Fruit fly (Drosophila melanogaster) whole organism, embryonic: ENCODE data around the gene tHMG1.

Experiments
- Bgb ChIP-seq: fragments of 200-800 bp; sonication (Bioruptor generic); IDR thresholded peaks from 2 replicates; pipeline ENCODE4 v1.3.6; 2022; ENCODE audit warnings: missing biosample characterization, missing genetic modification characterization; ENCODE audit not compliant: partially characterized antibody
- CG10267 ChIP-seq: fragments of 200-800 bp; sonication (Bioruptor generic); optimal IDR thresholded peaks from 2 replicates; lab custom pipeline; 2018; ENCODE audit warnings: missing biosample characterization, mild to moderate bottlenecking, missing genetic modification characterization, moderate library complexity
- CG11696 ChIP-seq: fragments of 200-800 bp; sonication (Bioruptor generic); IDR thresholded peaks from 2 replicates; pipeline ENCODE4 v1.3.6; 2022; ENCODE audit warnings: missing biosample characterization, missing genetic modification characterization
- CG14667 ChIP-seq: fragments of 200-800 bp; sonication (Bioruptor generic); IDR thresholded peaks from 2 replicates; pipeline ENCODE4 v1.3.6; 2022; ENCODE audit warnings: missing biosample characterization, missing genetic modification characterization
- CG18476 ChIP-seq: fragments of 200-800 bp; sonication (Bioruptor generic); optimal IDR thresholded peaks from 2 replicates; lab custom pipeline; 2016; ENCODE audit warnings: missing biosample characterization, mild to moderate bottlenecking, missing genetic modification characterization
- CG2116 ChIP-seq: fragments of 200-800 bp; sonication (Bioruptor generic); optimal IDR thresholded peaks from 3 replicates; lab custom pipeline; 2018; ENCODE audit warnings: missing biosample characterization, mild to moderate bottlenecking, missing genetic modification characterization
- CG2202 ChIP-seq: fragments of 200-800 bp; sonication (Bioruptor generic); optimal IDR thresholded peaks from 2 replicates; lab custom pipeline; 2018; ENCODE audit warnings: missing biosample characterization, mild to moderate bottlenecking, missing genetic modification characterization
- CG2678 ChIP-seq: fragments of 200-800 bp; sonication (Bioruptor generic); optimal IDR thresholded peaks from 3 replicates; lab custom pipeline; 2019; ENCODE audit warnings: missing biosample characterization, mild to moderate bottlenecking, missing genetic modification characterization, moderate library complexity
- CG34224 ChIP-seq: fragments of 200-800 bp; sonication (Bioruptor generic); IDR thresholded peaks from 3 replicates; pipeline ENCODE4 v1.3.6; 2022; ENCODE audit warnings: missing biosample characterization, missing genetic modification characterization; ENCODE audit not compliant: partially characterized antibody
- CG3726 ChIP-seq: fragments of 200-800 bp; sonication (Bioruptor generic); IDR thresholded peaks from 3 replicates; pipeline ENCODE4, ENCODE4 v1.3.6; 2022; ENCODE audit warnings: missing biosample characterization, missing genetic modification characterization
- CG3847 ChIP-seq: fragments of 200-800 bp; sonication (Bioruptor generic); IDR thresholded peaks from 2 replicates; pipeline ENCODE4 v1.3.6; 2022; ENCODE audit warnings: missing biosample characterization, missing genetic modification characterization
- CG4854 ChIP-seq: fragments of 200-800 bp; sonication (Bioruptor generic); optimal IDR thresholded peaks from 2 replicates; lab custom pipeline; 2016; ENCODE audit warnings: missing biosample characterization, missing genetic modification characterization, inconsistent platforms
- CoRest ChIP-seq: fragments of 200-800 bp; sonication (Bioruptor generic); optimal IDR thresholded peaks from 3 replicates; lab custom pipeline; 2018; ENCODE audit warnings: missing biosample characterization, mild to moderate bottlenecking, missing genetic modification characterization, moderate library complexity
- Dbx ChIP-seq: fragments of 200-800 bp; sonication (Bioruptor generic); IDR thresholded peaks from 3 replicates; pipeline ENCODE4 v1.3.6; 2022; ENCODE audit warnings: missing biosample characterization, missing genetic modification characterization
- Deaf1 ChIP-seq: fragments of 200-800 bp; optimal IDR thresholded peaks from 3 replicates; lab custom pipeline; 2019; ENCODE audit warnings: missing biosample characterization, mild to moderate bottlenecking, missing genetic modification characterization, moderate library complexity
- Dp ChIP-seq: fragments of 200-800 bp; sonication (Bioruptor generic); optimal IDR thresholded peaks from 2 replicates; lab custom pipeline; 2018; ENCODE audit warnings: missing biosample characterization, mild to moderate bottlenecking, missing genetic modification characterization, moderate library complexity
- E2f2 ChIP-seq: fragments of 200-800 bp; sonication (Bioruptor generic); IDR thresholded peaks from 2 replicates; pipeline ENCODE4 v1.3.6; 2022; ENCODE audit warnings: missing biosample characterization, missing genetic modification characterization
- Ets97D ChIP-seq: fragments of 200-800 bp; sonication (Bioruptor generic); optimal IDR thresholded peaks from 3 replicates; lab custom pipeline; 2016; ENCODE audit warnings: missing biosample characterization, missing genetic modification characterization
- Fer1 ChIP-seq: fragments of 200-800 bp; sonication (Bioruptor generic); optimal IDR thresholded peaks from 2 replicates; lab custom pipeline; 2017; ENCODE audit warnings: missing biosample characterization, mild to moderate bottlenecking, missing genetic modification characterization
- Fer3 ChIP-seq: fragments of 200-800 bp; sonication (Bioruptor generic); optimal IDR thresholded peaks from 2 replicates; lab custom pipeline; 2018; ENCODE audit warnings: missing biosample characterization, mild to moderate bottlenecking, missing genetic modification characterization, moderate library complexity
- HHEX ChIP-seq: fragments of 200-800 bp; sonication (Bioruptor generic); optimal IDR thresholded peaks from 3 replicates; lab custom pipeline; 2017; ENCODE audit warnings: missing biosample characterization, mild to moderate bottlenecking, missing genetic modification characterization, missing genetic modification reagents
- HLH54F ChIP-seq: fragments of 200-800 bp; sonication (Bioruptor generic); optimal IDR thresholded peaks from 3 replicates; lab custom pipeline; 2016; ENCODE audit warnings: missing biosample characterization, missing genetic modification characterization
- Jarid2 ChIP-seq: fragments of 200-800 bp; sonication (Bioruptor generic); optimal IDR thresholded peaks from 3 replicates; lab custom pipeline; 2017; ENCODE audit warnings: mild to moderate bottlenecking, missing biosample characterization, missing genetic modification reagents, missing genetic modification characterization
- Mes4 ChIP-seq: fragments of 200-800 bp; sonication (Bioruptor generic); optimal IDR thresholded peaks from 2 replicates; lab custom pipeline; 2016; ENCODE audit warnings: missing biosample characterization, missing genetic modification characterization
- Myb ChIP-seq: fragments of 200-800 bp; sonication (Bioruptor generic); optimal IDR thresholded peaks from 2 replicates; lab custom pipeline; 2016; ENCODE audit warnings: missing biosample characterization, missing genetic modification characterization
- NC2α ChIP-seq: fragments of 200-800 bp; sonication (Bioruptor generic); optimal IDR thresholded peaks from 2 replicates; lab custom pipeline; 2016; ENCODE audit warnings: missing biosample characterization, missing genetic modification characterization
- Poxn ChIP-seq: fragments of 200-800 bp; sonication (Bioruptor generic); IDR thresholded peaks from 2 replicates; pipeline ENCODE4 v1.3.6; 2022; ENCODE audit warnings: missing biosample characterization, missing genetic modification characterization
- Ravus ChIP-seq: fragments of 200-800 bp; sonication (Bioruptor generic); IDR thresholded peaks from 2 replicates; pipeline ENCODE4 v1.3.6; 2022; ENCODE audit warnings: missing biosample characterization, missing genetic modification characterization
- Ssrp ChIP-seq: fragments of 200-800 bp; sonication (Bioruptor generic); optimal IDR thresholded peaks from 2 replicates; lab custom pipeline; 2018; ENCODE audit warnings: missing biosample characterization, mild to moderate bottlenecking, missing genetic modification characterization, moderate library complexity
- Usf ChIP-seq: fragments of 200-800 bp; sonication (Bioruptor generic); optimal IDR thresholded peaks from 2 replicates; lab custom pipeline; 2017; ENCODE audit warnings: missing genotype, missing biosample characterization, missing genetic modification characterization
- Xbp1 ChIP-seq: fragments of 200-800 bp; sonication (Bioruptor generic); optimal IDR thresholded peaks from 3 replicates; lab custom pipeline; 2016; ENCODE audit warnings: missing biosample characterization, mild to moderate bottlenecking, missing genetic modification characterization
- Xrp1 ChIP-seq: fragments of 200-800 bp; sonication (Bioruptor generic); IDR thresholded peaks from 2 replicates; pipeline ENCODE4 v1.3.6; 2022; ENCODE audit warnings: missing biosample characterization, missing genetic modification characterization
- ap ChIP-seq: fragments of 200-800 bp; sonication (Bioruptor generic); IDR thresholded peaks from 2 replicates; pipeline ENCODE4 v1.3.6; 2022; ENCODE audit warnings: missing biosample characterization, missing genetic modification characterization
- bigmax ChIP-seq: fragments of 200-800 bp; sonication (Bioruptor generic); optimal IDR thresholded peaks from 2 replicates; lab custom pipeline; 2018; ENCODE audit warnings: missing biosample characterization, mild to moderate bottlenecking, missing genetic modification characterization
- chinmo ChIP-seq: fragments of 200-800 bp; sonication (Bioruptor generic); IDR thresholded peaks from 4 replicates; pipeline ENCODE4 v1.3.6; 2022; ENCODE audit warnings: missing biosample characterization, missing genetic modification characterization; ENCODE audit not compliant: partially characterized antibody
- cwo ChIP-seq: fragments of 200-800 bp; sonication (Bioruptor generic); optimal IDR thresholded peaks from 3 replicates; lab custom pipeline; 2017; ENCODE audit warnings: missing biosample characterization, missing genetic modification characterization, mild to moderate bottlenecking, moderate library complexity, missing genetic modification reagents
- disco-r ChIP-seq: fragments of 200-800 bp; sonication (Bioruptor generic); optimal IDR thresholded peaks from 2 replicates; lab custom pipeline; 2016; ENCODE audit warnings: missing biosample characterization, missing genetic modification characterization
- dpn ChIP-seq, 2 experiments: fragments of 200-800 bp; sonication (Bioruptor generic); optimal IDR thresholded peaks; 3 replicates each; lab custom pipeline; 2016; ENCODE audit warnings: missing biosample characterization in 2 of 2, missing genetic modification characterization in 2 of 2
- esg ChIP-seq: fragments of 200-800 bp; sonication (Bioruptor generic); conservative IDR thresholded peaks from 2 replicates; pipeline ENCODE4 v1.3.6; 2022; ENCODE audit warnings: missing biosample characterization, missing genetic modification characterization
- lbe ChIP-seq: fragments of 200-800 bp; sonication (Bioruptor generic); optimal IDR thresholded peaks from 2 replicates; lab custom pipeline; 2016; ENCODE audit warnings: missing biosample characterization, mild to moderate bottlenecking, missing genetic modification characterization
- lola ChIP-seq, 3 experiments: fragments of >200 bp in 2 of 3; fragments of 200-800 bp in 1 of 3; sonication (Bioruptor generic) in 1 of 3; optimal IDR thresholded peaks; 2 replicates each; lab custom pipeline; 2017 to 2019; ENCODE audit warnings: missing biosample characterization in 3 of 3, missing genetic modification characterization in 3 of 3, mild to moderate bottlenecking in 1 of 3, moderate library complexity in 1 of 3
- maf-S ChIP-seq: fragments of 200-800 bp; sonication (Bioruptor generic); optimal IDR thresholded peaks from 2 replicates; lab custom pipeline; 2016; ENCODE audit warnings: missing biosample characterization, missing genetic modification characterization
- otp ChIP-seq: fragments of 200-800 bp; sonication (Bioruptor generic); IDR thresholded peaks from 3 replicates; pipeline ENCODE4, ENCODE4 v1.3.6; 2022; ENCODE audit warnings: missing biosample characterization, missing genetic modification characterization
- pros ChIP-seq: fragments of 200-800 bp; sonication (Bioruptor generic); optimal IDR thresholded peaks from 3 replicates; lab custom pipeline; 2019; ENCODE audit warnings: missing biosample characterization, mild to moderate bottlenecking, missing genetic modification characterization, moderate library complexity
- repo ChIP-seq: fragments of 200-800 bp; sonication (Bioruptor generic); optimal IDR thresholded peaks from 2 replicates; lab custom pipeline; 2016; ENCODE audit warnings: missing biosample characterization, missing genetic modification characterization
- schlank ChIP-seq: fragments of 200-800 bp; sonication (Bioruptor generic); optimal IDR thresholded peaks from 2 replicates; lab custom pipeline; 2018; ENCODE audit warnings: missing biosample characterization, mild to moderate bottlenecking, missing genetic modification characterization
- sens ChIP-seq: fragments of 200-800 bp; sonication (Bioruptor generic); peaks from one replicate; lab custom pipeline; 2016; ENCODE audit warnings: missing biosample characterization, missing genetic modification characterization
- tgo ChIP-seq: fragments of 200-800 bp; sonication (Bioruptor generic); IDR thresholded peaks from 3 replicates; pipeline ENCODE4 v1.3.6; 2022; ENCODE audit warnings: missing biosample characterization, missing genetic modification characterization
- tup ChIP-seq: fragments of 200-800 bp; sonication (Bioruptor generic); optimal IDR thresholded peaks from 2 replicates; lab custom pipeline; 2016; ENCODE audit warnings: missing biosample characterization, mild to moderate bottlenecking, missing genetic modification characterization, moderate library complexity

Gene tHMG1

DNA sequence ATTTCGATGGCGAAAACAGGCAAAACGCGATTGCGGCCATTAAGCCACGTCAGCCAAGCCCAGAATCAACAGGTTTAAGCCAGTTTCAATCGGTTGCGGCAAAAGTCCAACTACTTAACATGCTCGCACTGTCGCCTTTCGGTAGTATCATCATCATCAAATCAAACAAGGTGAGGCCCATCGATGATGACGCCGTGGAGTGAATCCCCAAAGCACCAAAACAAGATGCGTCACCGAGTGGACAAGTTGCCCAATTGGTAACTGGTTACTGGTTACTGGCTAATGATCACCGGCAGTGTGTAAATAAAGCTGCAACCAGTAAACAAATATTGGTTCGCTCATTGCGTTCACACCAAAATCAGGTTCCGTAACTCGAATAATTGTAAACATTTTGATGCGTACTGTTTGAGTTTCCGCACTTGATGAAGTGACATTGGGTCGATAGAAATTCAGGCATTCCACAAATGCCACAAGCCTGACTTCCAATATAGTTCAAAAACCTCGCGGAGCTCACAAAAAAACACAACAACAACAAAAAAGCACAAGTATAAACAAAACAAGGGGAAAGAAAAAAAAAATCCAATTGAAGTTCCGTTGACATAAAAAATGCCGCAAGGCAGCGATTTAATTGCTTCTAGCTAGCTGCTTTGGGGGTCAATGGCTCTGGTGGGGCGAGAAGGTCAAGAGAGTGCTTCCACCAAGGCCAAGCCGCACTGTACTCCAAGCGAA lies 32.9 kb downstream of the tHMG1 start (continued):
- TF ChIP-seq NC2α (GFP tag; lab: Kevin White, UChicago) = peak; percentile 25
- TF ChIP-seq CG18476 (GFP tag; lab: Kevin White, UChicago) = peak; percentile 10
- TF ChIP-seq Dbx = peak; percentile 30; the same call in 1 of the 3 replicates
- TF ChIP-seq Bgb (GFP tag; lab: Robert Waterston, UW) = no peak
- TF ChIP-seq CG3847 (GFP tag; lab: Robert Waterston, UW) = 0 out of 2 replicates have a peak, but pooled peaks have one; percentile 4
- TF ChIP-seq esg (GFP tag; lab: Robert Waterston, UW) = no peak
- no peak for TF ChIP-seq tup (GFP tag; lab: Kevin White, UChicago)
- TF ChIP-seq E2f2 (GFP tag; lab: Robert Waterston, UW) = peak; percentile 40; the same call in 1 of the 2 replicates
- 0 out of 3 replicates have a peak, but pooled peaks have one; percentile 10 for TF ChIP-seq CG34224 (GFP tag; lab: Robert Waterston, UW)
- peak; percentile 28 for TF ChIP-seq CoRest
- no peak for TF ChIP-seq Dp (GFP tag; lab: Kevin White, UChicago)
- peak; percentile 31 for TF ChIP-seq Xbp1
- no peak for TF ChIP-seq Poxn (GFP tag; lab: Robert Waterston, UW)
- no peak for TF ChIP-seq Usf (GFP tag; lab: Kevin White, UChicago)
- peak; percentile 55 for TF ChIP-seq CG4854
- TF ChIP-seq HLH54F (GFP tag; lab: Kevin White, UChicago) = no peak
- no peak for TF ChIP-seq CG11696 (GFP tag; lab: Robert Waterston, UW)
- TF ChIP-seq disco-r (GFP tag; lab: Kevin White, UChicago) = no peak
- TF ChIP-seq Fer1 (GFP tag; lab: Kevin White, UChicago) = peak; percentile 74
- peak; percentile 59; the same call in 1 of the 3 replicates for TF ChIP-seq CG3726 (GFP tag; lab: Robert Waterston, UW)
- no peak for TF ChIP-seq Ravus (GFP tag; lab: Robert Waterston, UW)
- peak; percentile 43 for TF ChIP-seq Mes4 (GFP tag; lab: Kevin White, UChicago)
- no peak for TF ChIP-seq tgo
- TF ChIP-seq CG2116 (GFP tag; lab: Kevin White, UChicago) = peak; percentile 39
- peak; percentile 4 for TF ChIP-seq cwo (GFP tag; lab: Kevin White, UChicago)
- no peak for TF ChIP-seq Ets97D (GFP tag; lab: Kevin White, UChicago)
- TF ChIP-seq maf-S (GFP tag; lab: Kevin White, UChicago) = no peak
- peak; percentile 92 for TF ChIP-seq sens (GFP tag; lab: Kevin White, UChicago)
- no peak for TF ChIP-seq CG14667
- peak in 1 of 3 experiments; percentile 8 for TF ChIP-seq lola (GFP tag; optimal IDR thresholded peaks at IDR 0.05; lab: Kevin White, UChicago)
- no peak for TF ChIP-seq Ssrp
- TF ChIP-seq ap = peak; percentile 49; the same call in 1 of the 2 replicates
- TF ChIP-seq Myb (GFP tag; lab: Kevin White, UChicago) = no peak
- TF ChIP-seq dpn (GFP tag; optimal IDR thresholded peaks at IDR 0.05; lab: Kevin White, UChicago) = peak; percentile 24 to 37
- peak; percentile 74 for TF ChIP-seq CG2202
- TF ChIP-seq schlank (tag; lab: Kevin White, UChicago) = peak; percentile 21
- TF ChIP-seq bigmax (GFP tag; lab: Kevin White, UChicago) = no peak
- no peak for TF ChIP-seq lbe
- peak; percentile 75; the same call in 3 of the 4 replicates for TF ChIP-seq chinmo (GFP tag; lab: Robert Waterston, UW)
- TF ChIP-seq Fer3 (tag; lab: Kevin White, UChicago) = peak; percentile 52
- peak; percentile 52; the same call in 1 of the 3 replicates for TF ChIP-seq otp (GFP tag; lab: Robert Waterston, UW)
- TF ChIP-seq CG2678 (tag; lab: Kevin White, UChicago) = peak; percentile 73
- TF ChIP-seq HHEX (GFP tag; lab: Kevin White, UChicago) = peak; percentile 79
- TF ChIP-seq pros = no peak
- peak; percentile 53 for TF ChIP-seq repo (GFP tag; lab: Kevin White, UChicago)
- TF ChIP-seq Jarid2 (GFP tag; lab: Kevin White, UChicago) = peak; percentile 39
- no peak for TF ChIP-seq CG10267 (tag; lab: Kevin White, UChicago)
- TF ChIP-seq Deaf1 (tag; lab: Kevin White, UChicago) = no peak
- TF ChIP-seq Xrp1 (GFP tag; lab: Robert Waterston, UW) = peak; percentile 43
